Worm (Caenorhabditis elegans) whole organism, midembryonic: ENCODE data around the gene str-47.

Source experiments
- T22C8.4 ChIP-seq: fragments of 200-800 bp; sonication (Bioruptor generic); IDR thresholded peaks from 2 replicates; pipeline ENCODE4 v1.3.6; 2022; ENCODE audit warnings: missing genetic modification characterization, missing compliant biosample characterization
- cog-1 ChIP-seq: sonication (generic microtip); optimal IDR thresholded peaks from 2 replicates; lab custom pipeline; 2016; ENCODE audit warnings: missing genetic modification characterization, missing compliant biosample characterization
- flt-1 ChIP-seq: fragments of 200-800 bp; sonication (Bioruptor generic); IDR thresholded peaks from 2 replicates; pipeline ENCODE4 v1.3.6; 2022; ENCODE audit warnings: missing genetic modification characterization, missing compliant biosample characterization
- klf-2 ChIP-seq: fragments of 200-800 bp; sonication (Bioruptor generic); conservative IDR thresholded peaks from 2 replicates; pipeline ENCODE4 v1.3.6; 2022; ENCODE audit warnings: missing genetic modification reagents, missing genetic modification characterization, missing compliant biosample characterization
- med-1 ChIP-seq: sonication (generic microtip); optimal IDR thresholded peaks from 2 replicates; lab custom pipeline; 2017; ENCODE audit warnings: missing genetic modification characterization, mild to moderate bottlenecking, missing compliant biosample characterization, antibody characterized with exemption, missing genetic modification reagents; ENCODE audit not compliant: insufficient read depth
- ref-1 ChIP-seq: fragments of 200-800 bp; sonication (Bioruptor generic); conservative IDR thresholded peaks from 2 replicates; pipeline ENCODE4 v1.3.6; 2022; ENCODE audit warnings: missing genetic modification reagents, missing genetic modification characterization, missing compliant biosample characterization
- tab-1 ChIP-seq: fragments of 200-800 bp; sonication (Bioruptor generic); IDR thresholded peaks from 2 replicates; pipeline ENCODE4 v1.3.6; 2022; ENCODE audit warnings: missing genetic modification characterization, missing compliant biosample characterization
- ztf-23 ChIP-seq: fragments of 200-800 bp; sonication (Bioruptor generic); IDR thresholded peaks from 2 replicates; pipeline ENCODE4 v1.3.6; 2022; ENCODE audit warnings: missing genetic modification reagents, missing genetic modification characterization, missing compliant biosample characterization
- ztf-29 ChIP-seq: fragments of 200-800 bp; sonication (Bioruptor generic); IDR thresholded peaks from 2 replicates; pipeline ENCODE4 v1.3.6; 2022; ENCODE audit warnings: missing genetic modification reagents, missing genetic modification characterization, missing compliant biosample characterization

Gene str-47

DNA sequence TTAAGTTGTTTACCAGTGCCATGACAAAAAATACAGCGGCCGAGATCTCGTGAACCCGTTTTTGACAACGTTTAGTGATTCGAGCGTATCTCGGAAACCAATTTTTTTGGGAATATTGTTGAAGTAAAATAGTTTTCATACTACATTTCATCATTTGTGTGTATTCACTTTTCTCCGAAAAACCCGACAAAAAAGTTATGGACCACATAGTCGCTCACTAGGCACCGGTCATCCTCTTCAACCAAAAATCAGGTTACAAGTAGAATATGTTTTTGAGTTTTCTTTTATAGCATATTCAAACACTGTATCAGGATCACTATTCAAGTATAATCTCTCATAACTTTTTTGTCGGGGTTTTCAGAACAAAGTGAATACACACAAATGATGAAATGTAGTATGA, 3.8 kb upstream of the str-47 start:
- TF ChIP-seq ztf-29 (GFP tag; lab: Robert Waterston, UW), result no peak
- TF ChIP-seq ztf-23 (GFP tag; lab: Robert Waterston, UW), result no peak
- no peak for TF ChIP-seq med-1
- TF ChIP-seq flt-1 (GFP tag; lab: Robert Waterston, UW), result no peak
- no peak for TF ChIP-seq ref-1 (GFP tag; lab: Robert Waterston, UW)
- no peak for TF ChIP-seq T22C8.4
- TF ChIP-seq klf-2 (GFP tag; lab: Robert Waterston, UW), result no peak
- TF ChIP-seq cog-1, result no peak
- TF ChIP-seq tab-1 (GFP tag; lab: Robert Waterston, UW), result no peak

- TF ChIP-seq klf-2 (GFP tag; lab: Robert Waterston, UW) (no peak), tab-1 (GFP tag; lab: Robert Waterston, UW) (no peak), ztf-29 (GFP tag; lab: Robert Waterston, UW) (no peak), cog-1 (no peak), med-1 (no peak), ref-1 (GFP tag; lab: Robert Waterston, UW) (no peak), T22C8.4 (no peak), ztf-23 (GFP tag; lab: Robert Waterston, UW) (no peak), flt-1 (GFP tag; lab: Robert Waterston, UW) (no peak)
Measured at ce11 chrV:7643416-7643815, 2.1 kb upstream of the str-47 start, which contains the start of gene F07C4.11. Gene F07C4.11 (minus strand): TSS chrV:7643516.

- no peak for TF ChIP-seq med-1
- no peak for TF ChIP-seq tab-1 (GFP tag; lab: Robert Waterston, UW)
- TF ChIP-seq T22C8.4, result no peak
Measured at ce11 chrV:7647147-7647546, 1.6 kb downstream of the str-47 start.

DNA sequence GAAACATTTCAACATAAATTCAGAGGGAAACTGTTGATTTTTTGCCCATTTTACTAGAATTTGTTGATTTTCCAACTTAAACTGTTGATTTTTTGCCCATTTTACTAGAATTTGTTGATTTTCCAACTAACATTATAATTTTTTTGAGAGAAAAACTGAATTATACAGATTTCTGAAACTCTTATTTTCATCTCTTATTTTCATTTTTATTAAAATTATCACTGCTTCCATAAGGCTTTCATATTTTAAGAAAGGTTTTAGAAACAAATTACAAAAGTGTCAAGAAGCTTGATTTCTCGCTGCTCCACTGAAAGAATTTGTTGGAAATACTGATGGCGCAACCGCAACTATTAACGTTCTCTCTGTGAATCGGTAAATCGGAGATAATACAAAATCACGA, 4.4 kb downstream of the str-47 start:
- TF ChIP-seq tab-1 (GFP tag; lab: Robert Waterston, UW), result no peak
- no peak for TF ChIP-seq ztf-23 (GFP tag; lab: Robert Waterston, UW)
- no peak for TF ChIP-seq ztf-29 (GFP tag; lab: Robert Waterston, UW)

ce11 chrV:7651757-7652156, 6.2 kb downstream of the str-47 start, which contains the start of gene srh-234:
Gene srh-234 (minus strand): TSS chrV:7651857.
- TF ChIP-seq ztf-23 (GFP tag; lab: Robert Waterston, UW), result no peak
- no peak for TF ChIP-seq med-1
- TF ChIP-seq ztf-29 (GFP tag; lab: Robert Waterston, UW), result no peak
- no peak for TF ChIP-seq flt-1 (GFP tag; lab: Robert Waterston, UW)
- TF ChIP-seq cog-1, result no peak
- TF ChIP-seq ref-1 (GFP tag; lab: Robert Waterston, UW), result no peak
- no peak for TF ChIP-seq T22C8.4
- no peak for TF ChIP-seq klf-2 (GFP tag; lab: Robert Waterston, UW)
- TF ChIP-seq tab-1 (GFP tag; lab: Robert Waterston, UW), result no peak

DNA sequence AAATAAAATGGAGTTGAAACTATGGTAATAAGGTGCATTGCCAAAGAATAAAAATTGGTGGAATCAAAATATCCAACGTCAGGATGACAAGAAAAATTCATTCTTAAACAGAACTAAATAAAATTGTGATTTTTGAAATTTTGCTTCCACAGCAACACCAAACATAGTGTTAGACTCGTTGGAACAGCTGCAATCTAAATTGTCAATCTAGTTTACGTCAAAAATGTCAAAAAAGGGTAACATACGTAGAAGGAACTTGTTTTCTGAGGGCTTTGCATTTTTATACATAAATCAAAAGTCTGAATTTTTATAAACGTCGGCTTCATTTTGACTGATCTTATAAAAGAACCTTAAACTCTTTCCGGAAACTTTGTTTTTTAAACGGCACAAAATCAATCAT, 8.0 kb downstream of the str-47 start, which contains the start of gene srh-200:
Gene srh-200, minus strand, starts transcription at position 101 of the 400 bp plus-strand sequence.
- TF ChIP-seq cog-1, result no peak
- no peak for TF ChIP-seq flt-1 (GFP tag; lab: Robert Waterston, UW)
- no peak for TF ChIP-seq T22C8.4
- no peak for TF ChIP-seq med-1
- TF ChIP-seq klf-2 (GFP tag; lab: Robert Waterston, UW), result no peak
- no peak for TF ChIP-seq ztf-23 (GFP tag; lab: Robert Waterston, UW)
- no peak for TF ChIP-seq ref-1 (GFP tag; lab: Robert Waterston, UW)
- no peak for TF ChIP-seq ztf-29 (GFP tag; lab: Robert Waterston, UW)
- TF ChIP-seq tab-1 (GFP tag; lab: Robert Waterston, UW), result no peak

- no peak for TF ChIP-seq med-1
- TF ChIP-seq cog-1, result no peak
- no peak for TF ChIP-seq ref-1 (GFP tag; lab: Robert Waterston, UW)
- no peak for TF ChIP-seq T22C8.4
- no peak for TF ChIP-seq flt-1 (GFP tag; lab: Robert Waterston, UW)
- TF ChIP-seq ztf-29 (GFP tag; lab: Robert Waterston, UW), result no peak
- TF ChIP-seq ztf-23 (GFP tag; lab: Robert Waterston, UW), result no peak
Measured at ce11 chrV:7667940-7668339, 22.4 kb downstream of the str-47 start, which contains the start of gene C12D5.5. Gene C12D5.5 (plus strand): TSS chrV:7668240.

DNA sequence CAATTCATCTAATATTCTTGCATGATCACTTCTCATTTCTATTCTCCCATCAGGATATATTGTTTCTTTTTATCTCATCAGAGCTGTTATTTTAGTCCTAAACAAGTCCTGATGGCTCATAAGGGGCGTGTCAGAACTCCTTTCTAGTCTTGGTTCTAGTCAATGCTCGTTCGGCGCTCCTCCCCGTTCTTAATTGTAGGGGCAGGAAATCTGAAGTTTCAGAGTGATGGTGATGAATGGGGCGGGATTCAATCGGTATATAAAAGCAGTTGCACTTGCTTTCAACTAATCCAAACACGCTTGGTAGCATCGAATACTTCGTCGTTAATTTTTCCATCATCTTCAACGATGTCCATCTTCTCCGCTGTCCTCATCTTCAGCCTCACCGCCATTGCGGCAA, 26.7 kb downstream of the str-47 start, which contains the start of gene C12D5.4:
Gene C12D5.4, plus strand, starts transcription at position 301 of the 400 bp plus-strand sequence.
- TF ChIP-seq tab-1 (GFP tag; lab: Robert Waterston, UW) (no peak), ztf-29 (GFP tag; lab: Robert Waterston, UW) (no peak), T22C8.4 (no peak), cog-1 (no peak), ref-1 (GFP tag; lab: Robert Waterston, UW) (no peak), flt-1 (GFP tag; lab: Robert Waterston, UW) (no peak), klf-2 (GFP tag; lab: Robert Waterston, UW) (no peak), ztf-23 (GFP tag; lab: Robert Waterston, UW) (no peak), med-1 (no peak)

ce11 chrV:7675904-7676303, 30.4 kb downstream of the str-47 start, which contains the start of gene C12D5.3:
Gene C12D5.3 (plus strand): TSS chrV:7676204.
- TF ChIP-seq ztf-23 (GFP tag; lab: Robert Waterston, UW) (no peak), ztf-29 (GFP tag; lab: Robert Waterston, UW) (no peak), klf-2 (GFP tag; lab: Robert Waterston, UW) (no peak), cog-1 (no peak), flt-1 (GFP tag; lab: Robert Waterston, UW) (no peak)

ce11 chrV:7681388-7681787, 35.8 kb downstream of the str-47 start, which contains the start of gene cyp-33A1:
Gene cyp-33A1 (minus strand): TSS chrV:7681459.
- TF ChIP-seq ztf-23 (GFP tag; lab: Robert Waterston, UW), result no peak
- no peak for TF ChIP-seq tab-1 (GFP tag; lab: Robert Waterston, UW)
- no peak for TF ChIP-seq klf-2 (GFP tag; lab: Robert Waterston, UW)
- TF ChIP-seq ref-1 (GFP tag; lab: Robert Waterston, UW), result no peak
- no peak for TF ChIP-seq cog-1
- no peak for TF ChIP-seq med-1
- TF ChIP-seq ztf-29 (GFP tag; lab: Robert Waterston, UW), result no peak
- no peak for TF ChIP-seq flt-1 (GFP tag; lab: Robert Waterston, UW)
- no peak for TF ChIP-seq T22C8.4
